Worm (Caenorhabditis elegans) whole organism, L4/young adult: ENCODE measurements around the gene K08A2.2.
"Not testable (repeated sequence)": the region's sequence is repeated elsewhere in the genome, so short reads cannot be mapped to it uniquely, and the experiment has no call there.

Experiments used
- dao-5 ChIP-seq: sonication (generic microtip); optimal IDR thresholded peaks from 2 replicates; lab custom pipeline; 2016; ENCODE audit warnings: missing genotype, missing genetic modification characterization, moderate library complexity, missing compliant biosample characterization
- him-1 ChIP-seq: sonication (generic microtip); optimal IDR thresholded peaks from 2 replicates; lab custom pipeline; 2016; ENCODE audit warnings: missing genotype, missing genetic modification reagents, missing genetic modification characterization, missing compliant biosample characterization

ce11 chrII:3032480-3032879 is 41.1 kb downstream of the K08A2.2 start, which contains the start of gene B0454.6:
- TF ChIP-seq him-1, dao-5 (tag; lab: Kevin White, UChicago): not testable (repeated sequence)
